2 fruit fly cellular contexts compared by ENCODE assay signal in genomic region chrX:18523146-18523812, dm6.
TF ChIP-seq lines count a peak whose summit lies in the region.

No protein-coding gene starts in this region.

- TF ChIP-seq CTCF in whole organism, embryonic (GFP tag; optimal IDR thresholded peaks at IDR 0.05; lab: Kevin White, UChicago): no peak

TF ChIP-seq in whole organism, embryonic, 481 proteins besides CTCF, POLR2A, EP300 and RAD21:
- TF ChIP-seq Oli (tag; optimal IDR thresholded peaks at IDR 0.05; lab: Kevin White, UChicago): peak; percentile 8
- peak; percentile 42 for TF ChIP-seq CG2712 (tag; optimal IDR thresholded peaks at IDR 0.05; lab: Kevin White, UChicago)
- TF ChIP-seq nmo (GFP tag; optimal IDR thresholded peaks at IDR 0.05; lab: Kevin White, UChicago): peak; percentile 54
- peak; percentile 45 for TF ChIP-seq CG33557 (GFP tag; optimal IDR thresholded peaks at IDR 0.05; lab: Kevin White, UChicago)
- TF ChIP-seq CG13296 (GFP tag; optimal IDR thresholded peaks at IDR 0.05; lab: Kevin White, UChicago): no peak
- peak; percentile 11 for TF ChIP-seq CG14710 (tag; optimal IDR thresholded peaks at IDR 0.05; lab: Kevin White, UChicago)
- peak; percentile 5 for TF ChIP-seq CG10979 (tag; optimal IDR thresholded peaks at IDR 0.05; lab: Kevin White, UChicago)
- TF ChIP-seq CG17829 (tag; optimal IDR thresholded peaks at IDR 0.05; lab: Kevin White, UChicago): peak; percentile 20
- peak; percentile 54 for TF ChIP-seq gem (tag; optimal IDR thresholded peaks at IDR 0.05; lab: Kevin White, UChicago)
- TF ChIP-seq CG9727 (GFP tag; optimal IDR thresholded peaks at IDR 0.05; lab: Kevin White, UChicago): peak; percentile 53
- TF ChIP-seq CG18262 (tag; optimal IDR thresholded peaks at IDR 0.05; lab: Kevin White, UChicago): peak; percentile 71
- TF ChIP-seq CG7839 (tag; optimal IDR thresholded peaks at IDR 0.05; lab: Kevin White, UChicago): peak; percentile 39
- TF ChIP-seq chinmo (GFP tag; IDR thresholded peaks at IDR 0.05; lab: Robert Waterston, UW; ENCODE audit: partially characterized antibody): no peak
- TF ChIP-seq row (GFP tag; IDR thresholded peaks at IDR 0.05; lab: Robert Waterston, UW): peak; percentile 34; the same call in 1 of the 3 replicates
- TF ChIP-seq CG17359 (tag; optimal IDR thresholded peaks at IDR 0.05; lab: Kevin White, UChicago): no peak
- peak; percentile 32 for TF ChIP-seq CG12391 (tag; optimal IDR thresholded peaks at IDR 0.05; lab: Kevin White, UChicago)
- TF ChIP-seq dmrt11E (tag; optimal IDR thresholded peaks at IDR 0.05; lab: Kevin White, UChicago): peak; percentile 58
- peak in 1 of 2 experiments; percentile 70 for TF ChIP-seq Hr78 (GFP tag; optimal IDR thresholded peaks at IDR 0.05; lab: Kevin White, UChicago)
- 0 out of 2 replicates have a peak, but pooled peaks have one; percentile 10 for TF ChIP-seq CG17328 (GFP tag; IDR thresholded peaks at IDR 0.05; lab: Robert Waterston, UW)
- TF ChIP-seq bsh (GFP tag; optimal IDR thresholded peaks at IDR 0.05; lab: Kevin White, UChicago): peak in 1 of 2 experiments; percentile 19
- peak in 1 of 3 experiments; percentile 68 for TF ChIP-seq lola (GFP tag; optimal IDR thresholded peaks at IDR 0.05; lab: Kevin White, UChicago)
- no peak for TF ChIP-seq klu (GFP tag; IDR thresholded peaks at IDR 0.05; lab: Robert Waterston, UW)
- peak; percentile 13 for TF ChIP-seq CoRest (tag; optimal IDR thresholded peaks at IDR 0.05; lab: Kevin White, UChicago)
- no peak for TF ChIP-seq repo (GFP tag; optimal IDR thresholded peaks at IDR 0.05; lab: Kevin White, UChicago)
- peak; percentile 16 for TF ChIP-seq CG9437 (GFP tag; optimal IDR thresholded peaks at IDR 0.05; lab: Kevin White, UChicago)
- TF ChIP-seq CG17361 (GFP tag; IDR thresholded peaks at IDR 0.05; lab: Robert Waterston, UW): peak; percentile 28; the same call in 1 of the 3 replicates
- no peak for TF ChIP-seq jumu (GFP tag; optimal IDR thresholded peaks at IDR 0.05; lab: Kevin White, UChicago)
- TF ChIP-seq CG31441 (GFP tag; IDR thresholded peaks at IDR 0.05; lab: Robert Waterston, UW): peak; percentile 32; the same call in 1 of the 2 replicates
- TF ChIP-seq Hr51 (GFP tag; optimal IDR thresholded peaks at IDR 0.05; lab: Kevin White, UChicago): peak in 1 of 2 experiments; percentile 23
- no peak for TF ChIP-seq CG31224 (GFP tag; IDR thresholded peaks at IDR 0.05; lab: Robert Waterston, UW)
- TF ChIP-seq grau (tag; optimal IDR thresholded peaks at IDR 0.05; lab: Kevin White, UChicago): peak; percentile 10
- TF ChIP-seq CG8924 (tag; optimal IDR thresholded peaks at IDR 0.05; lab: Kevin White, UChicago): peak; percentile 29
- peak; percentile 36 for TF ChIP-seq CG7556 (GFP tag; optimal IDR thresholded peaks at IDR 0.05; lab: Kevin White, UChicago)
- no peak for TF ChIP-seq Fer1 (GFP tag; optimal IDR thresholded peaks at IDR 0.05; lab: Kevin White, UChicago)
- TF ChIP-seq Ets65A (GFP tag; lab: Kevin White, UChicago): peak; percentile 39
- peak; percentile 43 for TF ChIP-seq CG11504 (tag; optimal IDR thresholded peaks at IDR 0.05; lab: Kevin White, UChicago)
- peak; percentile 20 for TF ChIP-seq Ssrp (tag; optimal IDR thresholded peaks at IDR 0.05; lab: Kevin White, UChicago)
- TF ChIP-seq Lhr (GFP tag; optimal IDR thresholded peaks at IDR 0.05; lab: Kevin White, UChicago): no peak
- peak; percentile 2 for TF ChIP-seq Hr3 (GFP tag; optimal IDR thresholded peaks at IDR 0.05; lab: Kevin White, UChicago)
- no peak for TF ChIP-seq CHES-1-like (GFP tag; optimal IDR thresholded peaks at IDR 0.05; lab: Kevin White, UChicago)
- peak; percentile 11 for TF ChIP-seq Med (GFP tag; lab: Kevin White, UChicago)
TF ChIP-seq in whole organism, embryonic: peak in this region for 31.

TF ChIP-seq in whole organism, prepupa, 60 proteins besides CTCF, POLR2A, EP300 and RAD21:
- TF ChIP-seq Eip78C (GFP tag; lab: Kevin White, UChicago): peak; percentile 35
- TF ChIP-seq CG10669 (GFP tag; optimal IDR thresholded peaks at IDR 0.05; lab: Kevin White, UChicago): no peak
- peak; percentile 59 for TF ChIP-seq svp (GFP tag; lab: Kevin White, UChicago)
